Fruit fly (Drosophila melanogaster): ENCODE measurements around the gene CG9123.

- TF ChIP-seq Met (GFP tag; optimal IDR thresholded peaks at IDR 0.05) (peak; percentile 13), Sox15 (GFP tag; optimal IDR thresholded peaks at IDR 0.05) (no peak), CG8319 (GFP tag; optimal IDR thresholded peaks at IDR 0.05) (no peak), Blimp-1 (GFP tag; optimal IDR thresholded peaks at IDR 0.05) (no peak), CG32006 (GFP tag; optimal IDR thresholded peaks at IDR 0.05) (peak; percentile 16), acj6 (GFP tag; optimal IDR thresholded peaks at IDR 0.05) (peak; percentile 4), CG3919 (GFP tag; optimal IDR thresholded peaks at IDR 0.05) (peak; percentile 9), esn (GFP tag; optimal IDR thresholded peaks at IDR 0.05) (peak; percentile 3), OdsH (GFP tag; optimal IDR thresholded peaks at IDR 0.05) (peak; percentile 32), CG10669 (GFP tag; optimal IDR thresholded peaks at IDR 0.05) (peak; percentile 24), Sox14 (GFP tag; optimal IDR thresholded peaks at IDR 0.05) (no peak), spab (GFP tag; optimal IDR thresholded peaks at IDR 0.05) (peak; percentile 44)
Observed at dm6 chrX:15320522-15320921, 21.4 kb downstream of the CG9123 start.

Data from whole organism, prepupa.